Worm (Caenorhabditis elegans) whole organism, mixed stage, embryonic: ENCODE data around the gene nhr-230.

Experiments
- M03D4.4 ChIP-seq: sonication (generic microtip); optimal IDR thresholded peaks from 2 replicates; lab custom pipeline; 2017; ENCODE audit warnings: mild to moderate bottlenecking, missing genetic modification characterization, missing compliant biosample characterization
- bed-3 ChIP-seq: fragments of 200-800 bp; sonication (Bioruptor generic); optimal IDR thresholded peaks from 3 replicates; lab custom pipeline; 2018; ENCODE audit warnings: mild to moderate bottlenecking, missing genetic modification characterization, moderate library complexity, missing compliant biosample characterization
- ceh-43 ChIP-seq: fragments of 200-800 bp; sonication (Bioruptor generic); optimal IDR thresholded peaks from 2 replicates; lab custom pipeline; 2018; ENCODE audit warnings: mild to moderate bottlenecking, missing genetic modification characterization, moderate library complexity, missing compliant biosample characterization
- ces-1 ChIP-seq: fragments of 150-350 bp; optimal IDR thresholded peaks from 2 replicates; lab custom pipeline; 2014; ENCODE audit warnings: missing biosample characterization, missing genetic modification reagents, missing genetic modification characterization
- cnd-1 ChIP-seq: fragments of 200-800 bp; sonication (Bioruptor generic); optimal IDR thresholded peaks from 2 replicates; lab custom pipeline; 2018; ENCODE audit warnings: mild to moderate bottlenecking, missing genetic modification characterization, missing compliant biosample characterization
- drap-1 ChIP-seq: fragments of 200-800 bp; sonication (Bioruptor generic); optimal IDR thresholded peaks from 3 replicates; lab custom pipeline; 2018; ENCODE audit warnings: mild to moderate bottlenecking, missing genetic modification characterization, missing compliant biosample characterization
- elt-1 ChIP-seq: sonication (generic microtip); optimal IDR thresholded peaks from 2 replicates; lab custom pipeline; 2017; ENCODE audit warnings: missing genetic modification characterization, mild to moderate bottlenecking, missing compliant biosample characterization, antibody characterized with exemption, moderate library complexity, borderline replicate concordance; ENCODE audit not compliant: insufficient read depth
- elt-3 ChIP-seq: fragments of 150-350 bp; optimal IDR thresholded peaks from 2 replicates; lab custom pipeline; 2014; ENCODE audit warnings: missing biosample characterization, missing genetic modification characterization
- flh-1 ChIP-seq: fragments of 200-800 bp; sonication (Bioruptor generic); optimal IDR thresholded peaks from 2 replicates; lab custom pipeline; 2018; ENCODE audit warnings: mild to moderate bottlenecking, missing genetic modification characterization, moderate library complexity, missing compliant biosample characterization
- hlh-1 ChIP-seq: fragments of 150-350 bp; optimal IDR thresholded peaks from 2 replicates; lab custom pipeline; 2014; ENCODE audit warnings: missing biosample characterization, missing genetic modification reagents, missing genetic modification characterization
- lsy-2 ChIP-seq: fragments of 150-350 bp; optimal IDR thresholded peaks from 2 replicates; lab custom pipeline; 2014; ENCODE audit warnings: missing biosample characterization, missing genetic modification characterization
- mab-5 ChIP-seq: fragments of 150-350 bp; optimal IDR thresholded peaks from 2 replicates; lab custom pipeline; 2014; ENCODE audit warnings: missing biosample characterization, missing genetic modification characterization
- mls-2 ChIP-seq: sonication (generic microtip); optimal IDR thresholded peaks from 2 replicates; lab custom pipeline; 2016; ENCODE audit warnings: mild to moderate bottlenecking, missing genetic modification characterization, moderate library complexity, missing compliant biosample characterization
- nhr-2 ChIP-seq: fragments of 150-350 bp; optimal IDR thresholded peaks from 2 replicates; lab custom pipeline; 2014; ENCODE audit warnings: missing biosample characterization, missing genetic modification characterization
- nhr-28 ChIP-seq: fragments of 150-350 bp; optimal IDR thresholded peaks from 2 replicates; lab custom pipeline; 2014; ENCODE audit warnings: missing biosample characterization, missing genetic modification characterization
- pha-4 ChIP-seq: fragments of 150-350 bp; optimal IDR thresholded peaks from 2 replicates; lab custom pipeline; 2018; ENCODE audit warnings: missing biosample characterization, missing genetic modification reagents, missing genetic modification characterization
- sem-2 ChIP-seq: fragments of 200-800 bp; sonication (Bioruptor generic); optimal IDR thresholded peaks from 2 replicates; lab custom pipeline; 2018; ENCODE audit warnings: mild to moderate bottlenecking, missing genetic modification characterization, missing compliant biosample characterization
- snpc-4 ChIP-seq: fragments of 150-350 bp; optimal IDR thresholded peaks from 2 replicates; lab custom pipeline; 2014; ENCODE audit warnings: missing biosample characterization, missing genetic modification characterization
- unc-120 ChIP-seq: sonication (generic microtip); optimal IDR thresholded peaks from 2 replicates; lab custom pipeline; 2017; ENCODE audit warnings: missing genetic modification characterization, missing compliant biosample characterization; ENCODE audit not compliant: poor library complexity, severe bottlenecking
- unc-39 ChIP-seq: fragments of 150-350 bp; optimal IDR thresholded peaks from 2 replicates; lab custom pipeline; 2014; ENCODE audit warnings: missing biosample characterization, missing genetic modification characterization
- ztf-11 ChIP-seq: fragments of 150-350 bp; optimal IDR thresholded peaks from 2 replicates; lab custom pipeline; 2014; ENCODE audit warnings: missing biosample characterization, missing genetic modification characterization

nhr-230 gene

DNA sequence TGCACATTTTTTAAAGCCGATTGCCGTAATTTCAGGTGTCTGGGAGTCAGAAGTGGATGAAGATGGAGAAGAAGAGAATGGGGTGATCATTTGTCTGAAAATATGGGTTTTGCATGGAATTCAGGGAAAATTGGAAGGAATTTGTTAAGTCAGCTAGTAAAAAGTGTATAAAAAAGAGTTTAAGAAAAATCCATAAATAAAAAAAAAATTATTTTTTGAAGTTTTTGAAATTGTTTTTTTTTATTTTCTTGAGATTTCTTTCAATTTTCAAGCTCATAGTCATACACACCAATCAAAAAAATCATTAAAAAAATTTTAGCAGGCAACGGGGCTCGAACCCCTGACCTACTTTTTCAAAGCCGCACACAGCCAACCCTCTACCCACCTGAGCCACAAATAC is 53.9 kb downstream of the nhr-230 start, which contains the start of gene nhr-243:
nhr-243 (minus strand) TSS at position 101 of the 400 bp plus-strand sequence.
- TF ChIP-seq M03D4.4 (tag; lab: Kevin White, UChicago) (no peak), bed-3 (no peak), snpc-4 (tag; lab: Kevin White, UChicago) (no peak), nhr-2 (no peak), ceh-43 (GFP tag; lab: Kevin White, UChicago) (no peak), unc-120 (no peak), ztf-11 (tag; lab: Kevin White, UChicago) (no peak), lsy-2 (tag; lab: Kevin White, UChicago) (no peak), mab-5 (no peak), drap-1 (GFP tag; lab: Kevin White, UChicago) (no peak)

DNA sequence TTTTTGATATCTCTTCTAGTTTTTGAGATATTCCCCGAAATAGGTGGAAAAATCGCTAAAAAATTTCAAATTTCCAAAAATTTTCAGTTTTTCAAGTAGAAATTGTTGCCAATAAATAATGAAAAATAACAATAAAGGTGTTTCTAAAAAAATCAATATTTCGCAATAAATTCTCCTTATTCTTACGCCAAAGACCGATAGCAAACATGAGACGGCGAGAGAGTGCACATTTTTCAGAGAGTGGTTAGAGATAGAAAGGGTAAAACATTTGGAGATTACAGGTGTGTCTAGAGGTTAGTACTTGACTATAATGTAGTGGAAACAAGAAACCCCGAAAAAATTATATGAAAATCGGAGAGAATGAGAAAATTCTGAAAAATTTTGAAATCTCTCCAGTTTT is 55.0 kb downstream of the nhr-230 start:
- TF ChIP-seq unc-120 = no peak
- TF ChIP-seq M03D4.4 (tag; lab: Kevin White, UChicago) = no peak
- no peak for TF ChIP-seq unc-39
- TF ChIP-seq cnd-1 (tag; lab: Kevin White, UChicago) = no peak
- TF ChIP-seq bed-3 = no peak
- TF ChIP-seq flh-1 = no peak
- TF ChIP-seq nhr-28 = no peak
- no peak for TF ChIP-seq ces-1 (GFP tag; lab: Kevin White, UChicago)
- TF ChIP-seq sem-2 (GFP tag; lab: Kevin White, UChicago) = no peak
- TF ChIP-seq pha-4 (tag; lab: Kevin White, UChicago) = no peak
- TF ChIP-seq elt-1 (tag; lab: Kevin White, UChicago) = no peak
- TF ChIP-seq hlh-1 (tag; lab: Kevin White, UChicago) = no peak
- no peak for TF ChIP-seq ceh-43 (GFP tag; lab: Kevin White, UChicago)
- no peak for TF ChIP-seq elt-3
- TF ChIP-seq mls-2 (tag; lab: Kevin White, UChicago) = no peak
- no peak for TF ChIP-seq mab-5
- no peak for TF ChIP-seq ztf-11 (tag; lab: Kevin White, UChicago)
